Worm (Caenorhabditis elegans) whole organism, L1 larva: Measurements from ENCODE around the gene col-170.

Source experiments
- C04F5.9 ChIP-seq: sonication (generic microtip); optimal IDR thresholded peaks from 2 replicates; lab custom pipeline; 2016; ENCODE audit warnings: missing genetic modification characterization, missing compliant biosample characterization
- C16A3.4 ChIP-seq: fragments of 150-350 bp; optimal IDR thresholded peaks from 2 replicates; lab custom pipeline; 2014; ENCODE audit warnings: missing biosample characterization, missing genetic modification characterization
- C34B4.2 ChIP-seq: sonication (generic microtip); optimal IDR thresholded peaks from 2 replicates; lab custom pipeline; 2017; ENCODE audit warnings: mild to moderate bottlenecking, missing genetic modification characterization, missing compliant biosample characterization
- aha-1 ChIP-seq: fragments of 150-350 bp; optimal IDR thresholded peaks from 2 replicates; lab custom pipeline; 2014; ENCODE audit warnings: missing biosample characterization, missing genetic modification characterization
- alr-1 ChIP-seq: fragments of 200-800 bp; sonication (Bioruptor generic); optimal IDR thresholded peaks from 2 replicates; lab custom pipeline; 2018; ENCODE audit warnings: borderline replicate concordance, mild to moderate bottlenecking, missing genetic modification characterization, missing compliant biosample characterization
- aly-2 ChIP-seq: fragments of 150-350 bp; optimal IDR thresholded peaks from 2 replicates; lab custom pipeline; 2014; ENCODE audit warnings: missing biosample characterization, missing genetic modification characterization
- blmp-1 ChIP-seq: fragments of 150-350 bp; optimal IDR thresholded peaks from 2 replicates; lab custom pipeline; 2014; ENCODE audit warnings: missing biosample characterization, missing genetic modification characterization
- ceh-8 ChIP-seq: fragments of 200-800 bp; sonication (Bioruptor generic); optimal IDR thresholded peaks from 2 replicates; lab custom pipeline; 2018; ENCODE audit warnings: mild to moderate bottlenecking, missing genetic modification characterization, moderate library complexity, missing compliant biosample characterization
- ceh-88 ChIP-seq: fragments of 200-800 bp; sonication (Bioruptor generic); IDR thresholded peaks from 2 replicates; pipeline ENCODE4 v1.3.6; 2022; ENCODE audit warnings: missing genetic modification characterization, missing compliant biosample characterization
- ces-1 ChIP-seq: fragments of 150-350 bp; optimal IDR thresholded peaks from 2 replicates; lab custom pipeline; 2014; ENCODE audit warnings: missing biosample characterization, missing genetic modification reagents, missing genetic modification characterization
- dpl-1 ChIP-seq, 3 experiments: fragments of 150-350 bp in 2 of 3; sonication (generic microtip) in 1 of 3; optimal IDR thresholded peaks; 2 replicates each; lab custom pipeline; 2014 to 2017; ENCODE audit warnings: missing biosample characterization in 3 of 3, missing genetic modification characterization in 3 of 3, missing genetic modification reagents in 3 of 3
- efl-1 ChIP-seq, 4 experiments: fragments of 150-350 bp; optimal IDR thresholded peaks in 3 of 4; peaks in 1 of 4; 1 replicate in 1 of 4; 2 replicates in 3 of 4; lab custom pipeline; 2014; ENCODE audit warnings: missing biosample characterization in 2 of 4, missing genetic modification characterization in 2 of 4, missing genetic modification reagents in 2 of 4
- efl-3 ChIP-seq: fragments of 200-800 bp; sonication (Bioruptor generic); optimal IDR thresholded peaks from 2 replicates; lab custom pipeline; 2018; ENCODE audit warnings: mild to moderate bottlenecking, missing genetic modification characterization, missing compliant biosample characterization
- egl-13 ChIP-seq: sonication (generic microtip); optimal IDR thresholded peaks from 2 replicates; lab custom pipeline; 2016; ENCODE audit warnings: missing genotype, missing genetic modification reagents, missing genetic modification characterization, missing compliant biosample characterization
- elt-3 ChIP-seq, 6 experiments: fragments of 150-350 bp in 1 of 6; sonication (generic microtip); optimal IDR thresholded peaks; 2 replicates each; lab custom pipeline; 2017 to 2018; ENCODE audit warnings: missing biosample characterization in 6 of 6, missing genetic modification characterization in 6 of 6, inconsistent platforms in 1 of 6
- fkh-8 ChIP-seq: sonication (generic microtip); optimal IDR thresholded peaks from 2 replicates; lab custom pipeline; 2016; ENCODE audit warnings: mild to moderate bottlenecking, missing genetic modification characterization, missing compliant biosample characterization
- fos-1 ChIP-seq: fragments of 150-350 bp; optimal IDR thresholded peaks from 2 replicates; lab custom pipeline; 2014; ENCODE audit warnings: missing biosample characterization, missing genetic modification characterization
- grh-1 ChIP-seq: fragments of 200-800 bp; sonication (Bioruptor generic); IDR thresholded peaks from 2 replicates; pipeline ENCODE4 v1.3.6; 2022; ENCODE audit warnings: missing genetic modification reagents, missing genetic modification characterization, missing compliant biosample characterization
- hlh-17 ChIP-seq: fragments of 200-800 bp; sonication (Bioruptor generic); optimal IDR thresholded peaks from 2 replicates; lab custom pipeline; 2018; ENCODE audit warnings: missing genetic modification characterization, mild to moderate bottlenecking, missing compliant biosample characterization, moderate library complexity, borderline replicate concordance
- hlh-4 ChIP-seq: sonication (generic microtip); optimal IDR thresholded peaks from 2 replicates; lab custom pipeline; 2016; ENCODE audit warnings: mild to moderate bottlenecking, missing genetic modification characterization, missing compliant biosample characterization
- lin-13 ChIP-seq: fragments of 150-350 bp; optimal IDR thresholded peaks from 2 replicates; lab custom pipeline; 2014; ENCODE audit warnings: missing biosample characterization, missing genetic modification reagents, missing genetic modification characterization
- lin-14 ChIP-seq: fragments of 200-800 bp; sonication (Bioruptor generic); optimal IDR thresholded peaks from 2 replicates; lab custom pipeline; 2018; ENCODE audit warnings: mild to moderate bottlenecking, missing genetic modification characterization, moderate library complexity, missing compliant biosample characterization
- lin-15B ChIP-seq: fragments of 150-350 bp; sonication (generic microtip); optimal IDR thresholded peaks from 3 replicates; lab custom pipeline; 2014; ENCODE audit warnings: missing biosample characterization, missing genetic modification characterization
- lin-39 ChIP-seq: fragments of 150-350 bp; optimal IDR thresholded peaks from 2 replicates; lab custom pipeline; 2014; ENCODE audit warnings: missing biosample characterization, missing genetic modification reagents, missing genetic modification characterization
- lir-3 ChIP-seq: sonication (generic microtip); optimal IDR thresholded peaks from 2 replicates; lab custom pipeline; 2016; ENCODE audit warnings: mild to moderate bottlenecking, missing genetic modification characterization, moderate library complexity, missing compliant biosample characterization; ENCODE audit not compliant: poor library complexity
- lsy-2 ChIP-seq, 2 experiments: fragments of 150-350 bp; optimal IDR thresholded peaks; 2 replicates each; lab custom pipeline; 2014; ENCODE audit warnings: missing biosample characterization in 2 of 2, missing genetic modification characterization in 2 of 2
- mab-9 ChIP-seq: fragments of 200-800 bp; sonication (Bioruptor generic); IDR thresholded peaks from 2 replicates; pipeline ENCODE4 v1.3.6; 2022; ENCODE audit warnings: missing genetic modification reagents, missing genetic modification characterization, missing compliant biosample characterization
- mdl-1 ChIP-seq, 2 experiments: fragments of 150-350 bp; optimal IDR thresholded peaks; 2 replicates each; lab custom pipeline; 2014 to 2017; ENCODE audit warnings: missing biosample characterization in 2 of 2, missing genetic modification characterization in 2 of 2, inconsistent platforms in 1 of 2
- mef-2 ChIP-seq: fragments of 150-350 bp; optimal IDR thresholded peaks from 2 replicates; lab custom pipeline; 2014; ENCODE audit warnings: missing biosample characterization, missing genetic modification characterization
- mep-1 ChIP-seq: fragments of 150-350 bp; optimal IDR thresholded peaks from 2 replicates; lab custom pipeline; 2014; ENCODE audit warnings: missing biosample characterization, missing genetic modification characterization
- nhr-11 ChIP-seq: fragments of 150-350 bp; optimal IDR thresholded peaks from 2 replicates; lab custom pipeline; 2014; ENCODE audit warnings: missing biosample characterization, missing genetic modification characterization
- nhr-19 ChIP-seq: fragments of 200-800 bp; sonication (Bioruptor generic); conservative IDR thresholded peaks from 2 replicates; pipeline ENCODE4 v1.3.6; 2022; ENCODE audit warnings: missing genetic modification characterization, missing compliant biosample characterization
- nhr-20 ChIP-seq: sonication (generic microtip); optimal IDR thresholded peaks from 2 replicates; lab custom pipeline; 2016; ENCODE audit warnings: mild to moderate bottlenecking, missing genetic modification characterization, missing compliant biosample characterization
- nhr-28 ChIP-seq: fragments of 150-350 bp; optimal IDR thresholded peaks from 2 replicates; lab custom pipeline; 2014; ENCODE audit warnings: missing biosample characterization, missing genetic modification characterization
- nhr-71 ChIP-seq: sonication (generic microtip); optimal IDR thresholded peaks from 2 replicates; lab custom pipeline; 2016; ENCODE audit warnings: mild to moderate bottlenecking, missing genetic modification characterization, moderate library complexity, missing compliant biosample characterization
- nhr-76 ChIP-seq: sonication (generic microtip); optimal IDR thresholded peaks from 2 replicates; lab custom pipeline; 2017; ENCODE audit warnings: missing biosample characterization, missing genetic modification characterization
- nhr-77 ChIP-seq: fragments of 150-350 bp; optimal IDR thresholded peaks from 2 replicates; lab custom pipeline; 2014; ENCODE audit warnings: missing biosample characterization, missing genetic modification characterization
- nhr-85 ChIP-seq: sonication (generic microtip); peaks from one replicate; lab custom pipeline; 2016; ENCODE audit warnings: missing genetic modification characterization, inconsistent platforms, missing compliant biosample characterization
- nhr-90 ChIP-seq: sonication (generic microtip); optimal IDR thresholded peaks from 2 replicates; lab custom pipeline; 2016; ENCODE audit warnings: mild to moderate bottlenecking, missing genetic modification characterization, missing compliant biosample characterization; ENCODE audit not compliant: poor library complexity
- rnt-1 ChIP-seq: sonication (generic microtip); optimal IDR thresholded peaks from 2 replicates; lab custom pipeline; 2016; ENCODE audit warnings: mild to moderate bottlenecking, missing genetic modification characterization, moderate library complexity, missing compliant biosample characterization
- snpc-4 ChIP-seq: fragments of 150-350 bp; optimal IDR thresholded peaks from 2 replicates; lab custom pipeline; 2014; ENCODE audit warnings: missing biosample characterization, missing genetic modification characterization
- sox-4 ChIP-seq: sonication (generic microtip); optimal IDR thresholded peaks from 2 replicates; lab custom pipeline; 2016; ENCODE audit warnings: missing genetic modification characterization, missing compliant biosample characterization
- sup-37 ChIP-seq: fragments of 200-800 bp; sonication (Bioruptor generic); optimal IDR thresholded peaks from 2 replicates; lab custom pipeline; 2018; ENCODE audit warnings: mild to moderate bottlenecking, missing genetic modification characterization, missing compliant biosample characterization
- swsn-7 ChIP-seq: sonication (generic microtip); optimal IDR thresholded peaks from 2 replicates; lab custom pipeline; 2016; ENCODE audit warnings: missing genetic modification characterization, missing compliant biosample characterization
- tbx-2 ChIP-seq: sonication (generic microtip); optimal IDR thresholded peaks from 2 replicates; lab custom pipeline; 2016; ENCODE audit warnings: missing genetic modification characterization, missing compliant biosample characterization
- tlp-1 ChIP-seq: fragments of 150-350 bp; optimal IDR thresholded peaks from 2 replicates; lab custom pipeline; 2014; ENCODE audit warnings: missing biosample characterization, missing genetic modification characterization
- unc-130 ChIP-seq: fragments of 150-350 bp; optimal IDR thresholded peaks from 2 replicates; lab custom pipeline; 2017; ENCODE audit warnings: missing biosample characterization, missing genetic modification characterization, inconsistent platforms
- unc-30 ChIP-seq: sonication (generic microtip); optimal IDR thresholded peaks from 2 replicates; lab custom pipeline; 2017; ENCODE audit warnings: missing biosample characterization, missing genetic modification characterization
- unc-62 ChIP-seq: fragments of 150-350 bp; optimal IDR thresholded peaks from 2 replicates; lab custom pipeline; 2014; ENCODE audit warnings: missing biosample characterization, missing genetic modification reagents, missing genetic modification characterization
- unc-86 ChIP-seq: sonication (generic microtip); optimal IDR thresholded peaks from 2 replicates; lab custom pipeline; 2016; ENCODE audit warnings: missing genetic modification characterization, missing compliant biosample characterization
- zag-1 ChIP-seq: fragments of 150-350 bp; optimal IDR thresholded peaks from 2 replicates; lab custom pipeline; 2014; ENCODE audit warnings: missing biosample characterization, missing genetic modification characterization
- ztf-4 ChIP-seq: fragments of 150-350 bp; optimal IDR thresholded peaks from 2 replicates; lab custom pipeline; 2014; ENCODE audit warnings: missing biosample characterization, missing genetic modification characterization

Gene col-170

ce11 chrX:6296402-6296844 lies 35.1 kb upstream of the col-170 start (continued):
- TF ChIP-seq swsn-7 (tag; lab: Kevin White, UChicago): peak; percentile 99
- TF ChIP-seq nhr-71 (tag; lab: Kevin White, UChicago): peak; percentile 99
- peak; percentile 99 for TF ChIP-seq ceh-8 (GFP tag; lab: Kevin White, UChicago)
- TF ChIP-seq mab-9 (GFP tag; lab: Robert Waterston, UW): peak; percentile 98
- peak; percentile 98 for TF ChIP-seq ceh-88
- peak; percentile 97 for TF ChIP-seq sup-37 (GFP tag; lab: Kevin White, UChicago)
- TF ChIP-seq lsy-2 (tag; optimal IDR thresholded peaks at IDR 0.05; lab: Kevin White, UChicago): peak; percentile 94 to 95
- peak; percentile 98 for TF ChIP-seq unc-86 (tag; lab: Kevin White, UChicago)
- peak; percentile 94 for TF ChIP-seq aly-2 (tag; lab: Kevin White, UChicago)
- TF ChIP-seq hlh-17 (GFP tag; lab: Kevin White, UChicago): peak; percentile 7
- TF ChIP-seq nhr-20 (tag; lab: Kevin White, UChicago): peak; percentile 99
- TF ChIP-seq hlh-4 (tag; lab: Kevin White, UChicago): peak; percentile 68
- TF ChIP-seq fos-1: peak; percentile 99
- TF ChIP-seq nhr-85 (tag; lab: Kevin White, UChicago): peak; percentile 99
- no peak for TF ChIP-seq alr-1
- TF ChIP-seq ztf-4 (tag; lab: Kevin White, UChicago): peak; percentile 99
- no peak for TF ChIP-seq unc-62
- peak; percentile 99 for TF ChIP-seq mep-1 (tag; lab: Kevin White, UChicago)
- TF ChIP-seq lin-39 (tag; lab: Kevin White, UChicago): peak; percentile 99
- TF ChIP-seq tlp-1 (tag; lab: Kevin White, UChicago): peak; percentile 33
- TF ChIP-seq rnt-1 (tag; lab: Kevin White, UChicago): peak; percentile 98
- TF ChIP-seq mef-2 (tag; lab: Kevin White, UChicago): peak; percentile 90
- TF ChIP-seq lin-15B (tag; lab: Kevin White, UChicago): peak; percentile 29
- no peak for TF ChIP-seq C34B4.2
- peak; percentile 97 for TF ChIP-seq efl-3
- TF ChIP-seq lin-14: peak; percentile 98
- TF ChIP-seq blmp-1 (tag; lab: Kevin White, UChicago): peak; percentile 54
- TF ChIP-seq unc-30: peak; percentile 96
- TF ChIP-seq nhr-90 (tag; lab: Kevin White, UChicago): peak; percentile 100
- TF ChIP-seq fkh-8 (tag; lab: Kevin White, UChicago): peak; percentile 99
- peak; percentile 99 for TF ChIP-seq tbx-2 (tag; lab: Kevin White, UChicago)
- peak; percentile 62 for TF ChIP-seq nhr-28 (tag; lab: Kevin White, UChicago)
- TF ChIP-seq ces-1 (GFP tag; lab: Kevin White, UChicago): peak; percentile 96
- TF ChIP-seq elt-3 (tag; optimal IDR thresholded peaks at IDR 0.05; lab: Kevin White, UChicago): peak; percentile 58 to 100 (median 96)
- peak; percentile 99 for TF ChIP-seq sox-4 (tag; lab: Kevin White, UChicago)
- peak; percentile 92 for TF ChIP-seq C04F5.9 (tag; lab: Kevin White, UChicago)
- peak; percentile 83 to 91 for TF ChIP-seq efl-1 (optimal IDR thresholded peaks at IDR 0.05; lab: Kevin White, UChicago)
- TF ChIP-seq efl-1 (GFP tag; optimal IDR thresholded peaks at IDR 0.05 in 1 of 2; lab: Kevin White, UChicago): peak; percentile 71 to 96
- TF ChIP-seq nhr-11 (tag; lab: Kevin White, UChicago): peak; percentile 99
- TF ChIP-seq egl-13: peak; percentile 99
- TF ChIP-seq lir-3 (tag; lab: Kevin White, UChicago): peak; percentile 92
- peak; percentile 98 for TF ChIP-seq grh-1 (GFP tag; lab: Robert Waterston, UW)
- TF ChIP-seq snpc-4 (tag; lab: Kevin White, UChicago): peak; percentile 85
- peak; percentile 77 for TF ChIP-seq unc-130 (tag; lab: Kevin White, UChicago)
- peak; percentile 64 to 96 for TF ChIP-seq mdl-1 (tag; optimal IDR thresholded peaks at IDR 0.05; lab: Kevin White, UChicago)
- TF ChIP-seq lin-13 (GFP tag; lab: Kevin White, UChicago): peak; percentile 95
- peak; percentile 54 to 71 (median 55) for TF ChIP-seq dpl-1 (GFP tag; optimal IDR thresholded peaks at IDR 0.05; lab: Kevin White, UChicago)
- peak; percentile 53 for TF ChIP-seq aha-1 (tag; lab: Kevin White, UChicago)
- TF ChIP-seq nhr-76 (tag; lab: Kevin White, UChicago): peak; percentile 97
- TF ChIP-seq zag-1 (tag; lab: Kevin White, UChicago): peak; percentile 66
- TF ChIP-seq nhr-77 (tag; lab: Kevin White, UChicago): peak; percentile 99
- peak; percentile 98 for TF ChIP-seq nhr-19 (GFP tag; lab: Robert Waterston, UW)
- peak; percentile 99 for TF ChIP-seq C16A3.4 (tag; lab: Kevin White, UChicago)
